Fruit fly (Drosophila melanogaster) whole organism, wandering third instar larva: ENCODE data around the gene Pex19.

Experiments
- CG32264 ChIP-seq: fragments of 200-800 bp; sonication (Bioruptor generic); optimal IDR thresholded peaks from 2 replicates; lab custom pipeline; 2016; ENCODE audit warnings: missing biosample characterization, missing genetic modification characterization
- CG9705 ChIP-seq: fragments of 200-800 bp; sonication (Bioruptor generic); optimal IDR thresholded peaks from 2 replicates; lab custom pipeline; 2018; ENCODE audit warnings: missing biosample characterization, mild to moderate bottlenecking, missing genetic modification characterization
- CrebA ChIP-seq: fragments of 200-800 bp; sonication (Bioruptor generic); optimal IDR thresholded peaks from 2 replicates; lab custom pipeline; 2016; ENCODE audit warnings: missing biosample characterization, mild to moderate bottlenecking, missing genetic modification characterization, borderline replicate concordance
- Dfd ChIP-seq: fragments of >200 bp; optimal IDR thresholded peaks from 2 replicates; lab custom pipeline; 2017; ENCODE audit warnings: missing biosample characterization, missing genetic modification characterization
- Dif ChIP-seq: fragments of 200-275, 200-300 bp; sonication (Bioruptor generic); optimal IDR thresholded peaks from 2 replicates; lab custom pipeline; 2018; ENCODE audit warnings: missing biosample characterization, missing genetic modification characterization; ENCODE audit not compliant: partially characterized antibody
- GATAd ChIP-seq: sonication (Bioruptor generic); optimal IDR thresholded peaks from 2 replicates; lab custom pipeline; 2016; ENCODE audit warnings: missing biosample characterization, missing genetic modification characterization
- Hnf4 ChIP-seq: fragments of 200-800 bp; sonication (Bioruptor generic); optimal IDR thresholded peaks from 2 replicates; lab custom pipeline; 2016; ENCODE audit warnings: missing biosample characterization, mild to moderate bottlenecking, missing genetic modification characterization
- Hr78 ChIP-seq: fragments of >200 bp; optimal IDR thresholded peaks from 2 replicates; lab custom pipeline; 2017; ENCODE audit warnings: missing biosample characterization, missing genetic modification characterization
- Hr83 ChIP-seq: fragments of 200-300 bp; sonication (Bioruptor generic); optimal IDR thresholded peaks from 2 replicates; lab custom pipeline; 2016; ENCODE audit warnings: missing biosample characterization, mild to moderate bottlenecking, missing genetic modification characterization, moderate library complexity; ENCODE audit not compliant: poor library complexity, severe bottlenecking
- Jra ChIP-seq: sonication (Bioruptor generic); optimal IDR thresholded peaks from 2 replicates; lab custom pipeline; 2016; ENCODE audit warnings: missing biosample characterization, missing genetic modification characterization
- Mio ChIP-seq: sonication (Bioruptor generic); optimal IDR thresholded peaks from 2 replicates; lab custom pipeline; 2016; ENCODE audit warnings: missing biosample characterization, missing genetic modification characterization
- Myc ChIP-seq: fragments of >200 bp; optimal IDR thresholded peaks from 2 replicates; lab custom pipeline; 2017
- N ChIP-seq: fragments of >200 bp; optimal IDR thresholded peaks from 2 replicates; lab custom pipeline; 2018; ENCODE audit warnings: missing biosample characterization, missing external identifiers, missing genetic modification characterization
- OdsH ChIP-seq: fragments of 200-800 bp; sonication (Bioruptor generic); optimal IDR thresholded peaks from 2 replicates; lab custom pipeline; 2016; ENCODE audit warnings: missing biosample characterization, mild to moderate bottlenecking, missing genetic modification characterization
- Rel ChIP-seq, 2 experiments: fragments of 200-800 bp; sonication (Bioruptor generic) in 1 of 2; optimal IDR thresholded peaks; 2 replicates in 1 of 2; 3 replicates in 1 of 2; lab custom pipeline; 2016 to 2019; ENCODE audit warnings: mild to moderate bottlenecking in 2 of 2, missing biosample characterization in 2 of 2, missing genetic modification characterization in 2 of 2, moderate library complexity in 1 of 2
- Sp1 ChIP-seq: fragments of 200-800 bp; sonication (Bioruptor generic); optimal IDR thresholded peaks from 3 replicates; lab custom pipeline; 2019; ENCODE audit warnings: missing biosample characterization, mild to moderate bottlenecking, missing genetic modification characterization, moderate library complexity
- Vsx2 ChIP-seq: fragments of 200-300, 225-300 bp; sonication (Bioruptor generic); optimal IDR thresholded peaks from 2 replicates; lab custom pipeline; 2018; ENCODE audit warnings: missing biosample characterization, missing genetic modification characterization; ENCODE audit not compliant: partially characterized antibody
- brk ChIP-seq: fragments of 200-800 bp; sonication (Bioruptor generic); optimal IDR thresholded peaks from 2 replicates; lab custom pipeline; 2016; ENCODE audit warnings: missing biosample characterization, mild to moderate bottlenecking, missing genetic modification characterization
- dl ChIP-seq, 2 experiments: fragments of 175-275, 200-275 bp in 1 of 2; fragments of 200-275 bp in 1 of 2; sonication (Bioruptor generic); optimal IDR thresholded peaks; lab custom pipeline; 2018; ENCODE audit warnings: mild to moderate bottlenecking in 2 of 2, missing biosample characterization in 2 of 2, missing genetic modification characterization in 2 of 2, moderate library complexity in 2 of 2; ENCODE audit not compliant: partially characterized antibody in 2 of 2, insufficient read depth in 1 of 2
- dsf ChIP-seq: sonication (Bioruptor generic); optimal IDR thresholded peaks from 2 replicates; lab custom pipeline; 2016; ENCODE audit warnings: missing biosample characterization, missing genetic modification characterization, borderline replicate concordance
- ey ChIP-seq: fragments of 200-800 bp; sonication (Bioruptor generic); optimal IDR thresholded peaks from 2 replicates; lab custom pipeline; 2016; ENCODE audit warnings: missing biosample characterization, missing genetic modification characterization
- foxo ChIP-seq, 2 experiments: fragments of 200-800 bp; sonication (Bioruptor generic); optimal IDR thresholded peaks; 2 replicates in 1 of 2; 3 replicates in 1 of 2; lab custom pipeline; 2016 to 2017; ENCODE audit warnings: missing biosample characterization in 2 of 2, missing genetic modification characterization in 2 of 2
- fru ChIP-seq: fragments of 200-800 bp; sonication (Bioruptor generic); optimal IDR thresholded peaks from 3 replicates; lab custom pipeline; 2016; ENCODE audit warnings: missing biosample characterization, mild to moderate bottlenecking, missing genetic modification characterization
- h ChIP-seq: fragments of 200-800 bp; sonication (Bioruptor generic); optimal IDR thresholded peaks from 3 replicates; lab custom pipeline; 2016; ENCODE audit warnings: missing biosample characterization, mild to moderate bottlenecking, missing genetic modification characterization
- lola ChIP-seq: fragments of >200 bp; optimal IDR thresholded peaks from 2 replicates; lab custom pipeline; 2017; ENCODE audit warnings: missing biosample characterization, missing genetic modification characterization
- pan ChIP-seq: fragments of >200 bp; optimal IDR thresholded peaks from 2 replicates; lab custom pipeline; 2017
- psq ChIP-seq: fragments of 200-800 bp; sonication (Bioruptor generic); optimal IDR thresholded peaks from 3 replicates; lab custom pipeline; 2017; ENCODE audit warnings: missing biosample characterization, mild to moderate bottlenecking, missing genetic modification characterization, moderate library complexity
- rgr ChIP-seq: fragments of 200-800 bp; sonication (Bioruptor generic); optimal IDR thresholded peaks from 3 replicates; lab custom pipeline; 2016; ENCODE audit warnings: missing biosample characterization, mild to moderate bottlenecking, missing genetic modification characterization
- sage ChIP-seq: fragments of 200-800 bp; sonication (Bioruptor generic); optimal IDR thresholded peaks from 2 replicates; lab custom pipeline; 2016; ENCODE audit warnings: missing biosample characterization, mild to moderate bottlenecking, missing genetic modification characterization
- sv ChIP-seq: fragments of 200-800 bp; sonication (Bioruptor generic); optimal IDR thresholded peaks from 3 replicates; lab custom pipeline; 2016; ENCODE audit warnings: missing biosample characterization, missing genetic modification characterization
- tai ChIP-seq: sonication (Bioruptor generic); optimal IDR thresholded peaks from 2 replicates; lab custom pipeline; 2016; ENCODE audit warnings: missing biosample characterization, missing genetic modification characterization

Gene Pex19

DNA sequence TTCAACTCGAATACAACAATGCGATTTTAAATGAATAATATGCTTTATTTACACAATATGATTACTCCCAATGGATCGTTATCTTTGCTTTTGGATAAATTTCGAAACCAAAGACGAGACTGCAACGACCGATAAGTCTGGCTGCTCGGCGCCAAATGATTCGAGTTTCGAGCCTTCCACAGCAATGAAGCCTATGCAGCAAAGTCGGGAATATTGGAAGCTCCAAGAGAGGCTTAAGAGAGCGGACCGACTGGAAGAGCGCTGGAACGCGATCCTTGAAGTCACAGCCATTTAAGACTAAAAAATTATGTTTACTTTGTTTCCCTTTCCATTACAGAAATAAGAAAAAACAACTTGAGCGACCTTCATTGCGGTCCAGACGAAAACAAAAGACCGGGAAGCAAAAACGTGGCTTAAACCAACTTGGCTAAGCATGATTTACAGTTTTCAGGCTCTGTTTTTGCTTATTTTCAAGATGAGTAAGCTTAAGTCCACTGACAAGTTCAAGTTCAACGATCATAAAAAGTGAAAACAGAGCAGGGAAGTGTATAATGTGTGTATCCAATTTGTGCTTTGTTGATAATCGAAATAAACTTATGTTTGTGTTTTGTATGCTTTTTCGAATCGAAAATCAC is 24.9 kb upstream of the Pex19 start, which contains the start of gene firl:
TSS of gene firl (minus strand) at position 159 of the 635 bp plus-strand sequence.
- no peak for TF ChIP-seq pan (lab: Kevin White, UChicago)
- TF ChIP-seq Dif (GFP tag; lab: Kevin White, UChicago) = peak; percentile 18
- no peak for TF ChIP-seq Rel (GFP tag; optimal IDR thresholded peaks at IDR 0.05; lab: Kevin White, UChicago)
- no peak for TF ChIP-seq Rel (tag; optimal IDR thresholded peaks at IDR 0.05; lab: Kevin White, UChicago)
- no peak for TF ChIP-seq CrebA (GFP tag; lab: Kevin White, UChicago)
- TF ChIP-seq psq (GFP tag; lab: Kevin White, UChicago) = no peak
- no peak for TF ChIP-seq dsf (GFP tag; lab: Kevin White, UChicago)
- no peak for TF ChIP-seq CG32264 (GFP tag; lab: Kevin White, UChicago)
- TF ChIP-seq Hr83 (GFP tag; lab: Kevin White, UChicago) = no peak
- TF ChIP-seq Jra (GFP tag; lab: Kevin White, UChicago) = no peak

dm6 chr2L:12075850-12076249 is 15.8 kb upstream of the Pex19 start, which contains the start of gene CG14947:
Gene CG14947, plus strand, starts transcription at chr2L:12076100.
- TF ChIP-seq Hr83 (GFP tag; lab: Kevin White, UChicago) = no peak
- TF ChIP-seq sage (GFP tag; lab: Kevin White, UChicago) = no peak
- TF ChIP-seq CG9705 (GFP tag; lab: Kevin White, UChicago) = no peak
- no peak for TF ChIP-seq Sp1 (GFP tag; lab: Kevin White, UChicago)
- no peak for TF ChIP-seq tai
- TF ChIP-seq h (GFP tag; lab: Kevin White, UChicago) = no peak
- TF ChIP-seq dl (GFP tag; optimal IDR thresholded peaks at IDR 0.05; lab: Kevin White, UChicago; ENCODE audit: insufficient read depth in 1 of 2, partially characterized antibody in 2 of 2) = no peak
- no peak for TF ChIP-seq Mio
- no peak for TF ChIP-seq rgr (GFP tag; lab: Kevin White, UChicago)
- no peak for TF ChIP-seq Dfd (GFP tag; lab: Kevin White, UChicago)
- TF ChIP-seq CG32264 (GFP tag; lab: Kevin White, UChicago) = no peak
- no peak for TF ChIP-seq Jra (GFP tag; lab: Kevin White, UChicago)
- TF ChIP-seq brk = no peak
- TF ChIP-seq, all 38 proteins: peak for 0

DNA sequence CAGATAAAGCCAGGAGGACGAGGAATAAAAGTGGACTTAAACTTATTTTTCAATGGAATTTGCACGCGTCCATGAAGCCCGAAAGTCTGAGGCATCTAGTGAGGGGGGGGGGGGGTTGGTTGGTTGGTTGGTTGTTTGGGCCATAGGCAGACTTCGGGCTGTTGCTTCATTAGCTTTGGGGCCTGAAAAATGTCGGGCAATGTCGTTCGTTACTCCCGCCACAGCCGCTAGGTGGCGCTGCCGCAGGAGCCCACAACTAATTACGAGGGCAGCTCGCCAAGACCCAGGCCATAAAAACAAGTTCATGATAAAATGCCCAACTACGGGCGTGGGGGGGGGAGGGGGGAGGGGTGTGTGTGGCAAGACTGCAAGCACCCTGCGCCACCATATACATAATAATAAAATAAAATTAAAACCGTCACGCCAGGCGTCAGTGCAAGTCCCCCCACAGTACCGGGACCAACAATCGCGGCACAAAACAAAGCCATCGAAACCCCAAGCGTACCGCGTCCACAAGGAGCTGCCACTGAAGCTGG is 13.4 kb upstream of the Pex19 start:
- no peak for TF ChIP-seq rgr (GFP tag; lab: Kevin White, UChicago)
- TF ChIP-seq Hnf4 = no peak
- TF ChIP-seq Mio = no peak
- no peak for TF ChIP-seq Hr83 (GFP tag; lab: Kevin White, UChicago)
- TF ChIP-seq pan (lab: Kevin White, UChicago) = no peak
- TF ChIP-seq Rel (GFP tag; optimal IDR thresholded peaks at IDR 0.05; lab: Kevin White, UChicago) = no peak
- TF ChIP-seq Rel (tag; optimal IDR thresholded peaks at IDR 0.05; lab: Kevin White, UChicago) = no peak
- no peak for TF ChIP-seq OdsH (GFP tag; lab: Kevin White, UChicago)
- TF ChIP-seq Hr78 (GFP tag; lab: Kevin White, UChicago) = no peak
- no peak for TF ChIP-seq GATAd (GFP tag; lab: Kevin White, UChicago)
- no peak for TF ChIP-seq Dif (GFP tag; lab: Kevin White, UChicago)
- TF ChIP-seq Myc (lab: Kevin White, UChicago) = no peak

dm6 chr2L:12078695-12079094 is 12.9 kb upstream of the Pex19 start:
- TF ChIP-seq Dif (GFP tag; lab: Kevin White, UChicago) = no peak
- TF ChIP-seq N (GFP tag; lab: Kevin White, UChicago) = no peak
- TF ChIP-seq lola (GFP tag; lab: Kevin White, UChicago) = no peak
- no peak for TF ChIP-seq fru
- no peak for TF ChIP-seq Dfd (GFP tag; lab: Kevin White, UChicago)
- no peak for TF ChIP-seq psq (GFP tag; lab: Kevin White, UChicago)
- TF ChIP-seq Hr78 (GFP tag; lab: Kevin White, UChicago) = no peak
- TF ChIP-seq pan (lab: Kevin White, UChicago) = no peak
- TF ChIP-seq sage (GFP tag; lab: Kevin White, UChicago) = no peak
- TF ChIP-seq ey (GFP tag; lab: Kevin White, UChicago) = no peak
- TF ChIP-seq h (GFP tag; lab: Kevin White, UChicago) = no peak
- TF ChIP-seq sv = no peak
- TF ChIP-seq Myc (lab: Kevin White, UChicago) = no peak
- no peak for TF ChIP-seq Hnf4
- no peak for TF ChIP-seq Sp1 (GFP tag; lab: Kevin White, UChicago)
- no peak for TF ChIP-seq Jra (GFP tag; lab: Kevin White, UChicago)
- no peak for TF ChIP-seq GATAd (GFP tag; lab: Kevin White, UChicago)
- no peak for TF ChIP-seq Vsx2 (GFP tag; lab: Kevin White, UChicago)
- no peak for TF ChIP-seq foxo (GFP tag; optimal IDR thresholded peaks at IDR 0.05; lab: Kevin White, UChicago)
